Worm (Caenorhabditis elegans): ENCODE data around the gene srv-10.

The srv-10 gene

ce11 chrV:13406032-13406431 lies 17.7 kb upstream of the srv-10 start, which contains the start of gene cutl-1:
TSS of gene cutl-1 (minus strand) at chrV:13406114.
- no peak for TF ChIP-seq unc-62 (GFP tag; optimal IDR thresholded peaks at IDR 0.05)

- TF ChIP-seq unc-62 (GFP tag; optimal IDR thresholded peaks at IDR 0.05): no peak
These were observed 17.2 kb upstream of the srv-10 start, which contains the start of gene F53F1.2 for ce11 chrV:13406511-13406910. TSS of gene F53F1.2 (plus strand) at chrV:13406816.

- no peak for TF ChIP-seq unc-62 (GFP tag; optimal IDR thresholded peaks at IDR 0.05)
These were observed 15.8 kb upstream of the srv-10 start, which contains the start of gene F53F1.3 for ce11 chrV:13407913-13408312. TSS of gene F53F1.3 (plus strand) at chrV:13408242.

- no peak for TF ChIP-seq unc-62 (GFP tag; optimal IDR thresholded peaks at IDR 0.05)
These were observed 15.3 kb upstream of the srv-10 start for ce11 chrV:13408440-13408839.

ce11 chrV:13409089-13409488 lies 14.6 kb upstream of the srv-10 start:
- no peak for TF ChIP-seq unc-62 (GFP tag; optimal IDR thresholded peaks at IDR 0.05)

ce11 chrV:13410688-13411087 lies 13.0 kb upstream of the srv-10 start, which contains the start of gene F53F1.4:
TSS of gene F53F1.4 (plus strand) at chrV:13411077.
- TF ChIP-seq unc-62 (GFP tag; optimal IDR thresholded peaks at IDR 0.05): no peak

- no peak for TF ChIP-seq unc-62 (GFP tag; optimal IDR thresholded peaks at IDR 0.05)
These were observed 12.3 kb upstream of the srv-10 start for ce11 chrV:13411225-13411991.

ce11 chrV:13411992-13412298 lies 11.8 kb upstream of the srv-10 start:
- no peak for TF ChIP-seq unc-62 (GFP tag; optimal IDR thresholded peaks at IDR 0.05)

ce11 chrV:13413301-13413700 lies 10.4 kb upstream of the srv-10 start:
- no peak for TF ChIP-seq unc-62 (GFP tag; optimal IDR thresholded peaks at IDR 0.05)

ce11 chrV:13414585-13414984 lies 9.1 kb upstream of the srv-10 start, which contains the start of gene cut-2:
TSS of gene cut-2 (plus strand) at chrV:13414949.
- TF ChIP-seq unc-62 (GFP tag; optimal IDR thresholded peaks at IDR 0.05): no peak

- TF ChIP-seq unc-62 (GFP tag; optimal IDR thresholded peaks at IDR 0.05): no peak
These were observed 8.2 kb upstream of the srv-10 start for ce11 chrV:13415462-13415861.

- TF ChIP-seq unc-62 (GFP tag; optimal IDR thresholded peaks at IDR 0.05): no peak
These were observed 7.6 kb upstream of the srv-10 start for ce11 chrV:13416076-13416475.

ce11 chrV:13417513-13417912 lies 6.2 kb upstream of the srv-10 start, which contains the start of gene F53F1.6:
TSS of gene F53F1.6 (minus strand) at chrV:13417613.
- TF ChIP-seq unc-62 (GFP tag; optimal IDR thresholded peaks at IDR 0.05): no peak

ce11 chrV:13420640-13421039 lies 3.1 kb upstream of the srv-10 start, which contains the start of gene srv-8:
TSS of gene srv-8 (minus strand) at chrV:13420740.
- TF ChIP-seq unc-62 (GFP tag; optimal IDR thresholded peaks at IDR 0.05): no peak

- TF ChIP-seq unc-62 (GFP tag; optimal IDR thresholded peaks at IDR 0.05): no peak
These were observed 2.0 kb upstream of the srv-10 start for ce11 chrV:13421697-13422096.

- TF ChIP-seq unc-62 (GFP tag; optimal IDR thresholded peaks at IDR 0.05): no peak
These were observed 663 bp upstream of the srv-10 start, which contains the start of gene srv-9 for ce11 chrV:13423045-13423444. TSS of gene srv-9 (minus strand) at chrV:13423145.

- no peak for TF ChIP-seq unc-62 (GFP tag; optimal IDR thresholded peaks at IDR 0.05)
These were observed 3.1 kb downstream of the srv-10 start, which contains the start of gene srd-18 for ce11 chrV:13426764-13427163. TSS of gene srd-18 (minus strand) at chrV:13426864.

All from whole organism, dauer.